Worm (Caenorhabditis elegans): ENCODE results near the gene T13B5.9.

Gene T13B5.9

ce11 chrII:1103484-1104100, 717 bp downstream of the T13B5.9 start (continued):
- TF ChIP-seq unc-62 (GFP tag; optimal IDR thresholded peaks at IDR 0.05 in 1 of 2) = peak in 1 of 2 experiments; percentile 23
- TF ChIP-seq unc-62 (tag; optimal IDR thresholded peaks at IDR 0.05) = no peak
- TF ChIP-seq madf-9 (GFP tag; conservative IDR thresholded peaks at IDR 0.05) = no peak
- no peak for TF ChIP-seq lin-13 (GFP tag; optimal IDR thresholded peaks at IDR 0.05)
- TF ChIP-seq Y105C5A.15 (GFP tag; IDR thresholded peaks at IDR 0.05) = no peak
- TF ChIP-seq zip-2 (tag; optimal IDR thresholded peaks at IDR 0.05) = no peak
- TF ChIP-seq hif-1 (tag; optimal IDR thresholded peaks at IDR 0.05) = no peak
- TF ChIP-seq lin-15B (tag; optimal IDR thresholded peaks at IDR 0.05) = no peak
- TF ChIP-seq ceh-44 (GFP tag; IDR thresholded peaks at IDR 0.05) = no peak
- TF ChIP-seq nhr-11 (tag; optimal IDR thresholded peaks at IDR 0.05) = no peak
- no peak for TF ChIP-seq lin-29 (GFP tag; IDR thresholded peaks at IDR 0.05)
- TF ChIP-seq F10B5.3 (tag; optimal IDR thresholded peaks at IDR 0.05) = no peak
- no peak for TF ChIP-seq F49E8.2 (tag; optimal IDR thresholded peaks at IDR 0.05; ENCODE audit: borderline replicate concordance)
- TF ChIP-seq daf-19 (GFP tag; conservative IDR thresholded peaks at IDR 0.05) = no peak
- no peak for TF ChIP-seq ZK546.5 (tag; optimal IDR thresholded peaks at IDR 0.05)
- peak; percentile 99 for TF ChIP-seq lin-1 (GFP tag; IDR thresholded peaks at IDR 0.05)
- TF ChIP-seq nhr-48 (tag; optimal IDR thresholded peaks at IDR 0.05) = peak; percentile 31
- no peak for TF ChIP-seq ztf-7 (tag; optimal IDR thresholded peaks at IDR 0.05)
- TF ChIP-seq hlh-11 (tag; optimal IDR thresholded peaks at IDR 0.05) = peak; percentile 93
- TF ChIP-seq ctbp-1 (GFP tag; IDR thresholded peaks at IDR 0.05) = no peak
- TF ChIP-seq tra-1 (GFP tag; IDR thresholded peaks at IDR 0.05) = peak; percentile 97
- TF ChIP-seq ztf-11 (tag; optimal IDR thresholded peaks at IDR 0.05) = no peak
- no peak for TF ChIP-seq sdz-12 (GFP tag; optimal IDR thresholded peaks at IDR 0.05)
- TF ChIP-seq aha-1 (tag) = no peak
- no peak for TF ChIP-seq snpc-1.2 (GFP tag; IDR thresholded peaks at IDR 0.05)
- TF ChIP-seq F26F4.8 (GFP tag; conservative IDR thresholded peaks at IDR 0.05) = no peak
- no peak for TF ChIP-seq nhr-111 (GFP tag; optimal IDR thresholded peaks at IDR 0.05)
- TF ChIP-seq lsy-2 (tag; optimal IDR thresholded peaks at IDR 0.05) = peak in 1 of 2 experiments; percentile 54
- TF ChIP-seq dpl-1 (GFP tag; optimal IDR thresholded peaks at IDR 0.05) = no peak
- TF ChIP-seq mes-2 (tag; optimal IDR thresholded peaks at IDR 0.05; ENCODE audit: poor library complexity, severe bottlenecking) = peak; percentile 33
- no peak for TF ChIP-seq R02D3.7 (tag; optimal IDR thresholded peaks at IDR 0.05)
- TF ChIP-seq dmd-6 (GFP tag; IDR thresholded peaks at IDR 0.05) = peak; percentile 99
- TF ChIP-seq ceh-62 (tag; optimal IDR thresholded peaks at IDR 0.05) = no peak
- no peak for TF ChIP-seq hmg-1.1 (GFP tag; IDR thresholded peaks at IDR 0.05)
- peak; percentile 50 for TF ChIP-seq jun-1 (tag; optimal IDR thresholded peaks at IDR 0.05)
- TF ChIP-seq lim-7 (GFP tag; IDR thresholded peaks at IDR 0.05) = no peak
- TF ChIP-seq Y48G9A.11 (GFP tag; IDR thresholded peaks at IDR 0.05) = no peak
- no peak for TF ChIP-seq unc-39 (tag; optimal IDR thresholded peaks at IDR 0.05)
- no peak for TF ChIP-seq madf-5 (GFP tag; IDR thresholded peaks at IDR 0.05)
- TF ChIP-seq lin-38 (GFP tag; IDR thresholded peaks at IDR 0.05) = no peak
- TF ChIP-seq ZK337.2 (GFP tag; IDR thresholded peaks at IDR 0.05) = no peak
- TF ChIP-seq egl-27 (tag; optimal IDR thresholded peaks at IDR 0.05) = no peak
- no peak for TF ChIP-seq hlh-30 (tag; optimal IDR thresholded peaks at IDR 0.05; ENCODE audit: insufficient read depth)
- no peak for TF ChIP-seq Y75B8A.6 (GFP tag; IDR thresholded peaks at IDR 0.05)
- TF ChIP-seq F37D6.2 (tag; optimal IDR thresholded peaks at IDR 0.05) = no peak
- peak; percentile 94 for TF ChIP-seq dve-1 (tag; optimal IDR thresholded peaks at IDR 0.05; ENCODE audit: insufficient read depth)
- TF ChIP-seq spr-1 (tag; optimal IDR thresholded peaks at IDR 0.05) = no peak
- no peak for TF ChIP-seq D1046.2 (GFP tag; IDR thresholded peaks at IDR 0.05)
- 0 out of 2 replicates have a peak, but pooled peaks have one; percentile 59 for TF ChIP-seq nhr-41 (GFP tag; IDR thresholded peaks at IDR 0.05)
- no peak for TF ChIP-seq zfp-2 (tag; optimal IDR thresholded peaks at IDR 0.05)
- 0 out of 2 replicates have a peak, but pooled peaks have one; percentile 30 for TF ChIP-seq saeg-2 (GFP tag; IDR thresholded peaks at IDR 0.05)
